Worm (Caenorhabditis elegans) whole organism, mixed stage, embryonic: ENCODE results near the gene Y38E10A.17.

Experiments
- blmp-1 ChIP-seq: fragments of 150-350 bp; optimal IDR thresholded peaks from 2 replicates; lab custom pipeline; 2014; ENCODE audit warnings: missing biosample characterization, missing genetic modification characterization
- elt-3 ChIP-seq: fragments of 150-350 bp; optimal IDR thresholded peaks from 2 replicates; lab custom pipeline; 2014; ENCODE audit warnings: missing biosample characterization, missing genetic modification characterization
- ham-2 ChIP-seq: fragments of 200-800 bp; sonication (Bioruptor generic); optimal IDR thresholded peaks from 2 replicates; lab custom pipeline; 2018; ENCODE audit warnings: mild to moderate bottlenecking, missing genetic modification characterization, missing compliant biosample characterization
- lin-13 ChIP-seq: fragments of 150-350 bp; optimal IDR thresholded peaks from 2 replicates; lab custom pipeline; 2014; ENCODE audit warnings: missing biosample characterization, missing genetic modification characterization
- lsy-2 ChIP-seq: fragments of 150-350 bp; optimal IDR thresholded peaks from 2 replicates; lab custom pipeline; 2014; ENCODE audit warnings: missing biosample characterization, missing genetic modification characterization
- mep-1 ChIP-seq: fragments of 150-350 bp; optimal IDR thresholded peaks from 2 replicates; lab custom pipeline; 2017; ENCODE audit warnings: missing biosample characterization, missing genetic modification reagents, missing genetic modification characterization, inconsistent platforms
- mls-2 ChIP-seq: sonication (generic microtip); optimal IDR thresholded peaks from 2 replicates; lab custom pipeline; 2016; ENCODE audit warnings: mild to moderate bottlenecking, missing genetic modification characterization, moderate library complexity, missing compliant biosample characterization
- nhr-12 ChIP-seq: fragments of 150-350 bp; optimal IDR thresholded peaks from 2 replicates; lab custom pipeline; 2014; ENCODE audit warnings: missing biosample characterization, missing genetic modification characterization
- nhr-2 ChIP-seq: fragments of 150-350 bp; optimal IDR thresholded peaks from 2 replicates; lab custom pipeline; 2014; ENCODE audit warnings: missing biosample characterization, missing genetic modification characterization
- nhr-28 ChIP-seq: fragments of 150-350 bp; optimal IDR thresholded peaks from 2 replicates; lab custom pipeline; 2014; ENCODE audit warnings: missing biosample characterization, missing genetic modification characterization
- snpc-4 ChIP-seq: fragments of 150-350 bp; optimal IDR thresholded peaks from 2 replicates; lab custom pipeline; 2014; ENCODE audit warnings: missing biosample characterization, missing genetic modification characterization
- unc-62 ChIP-seq: fragments of 150-350 bp; optimal IDR thresholded peaks from 2 replicates; lab custom pipeline; 2014; ENCODE audit warnings: missing biosample characterization, missing genetic modification reagents, missing genetic modification characterization
- ztf-11 ChIP-seq: fragments of 150-350 bp; optimal IDR thresholded peaks from 2 replicates; lab custom pipeline; 2014; ENCODE audit warnings: missing biosample characterization, missing genetic modification characterization

DNA sequence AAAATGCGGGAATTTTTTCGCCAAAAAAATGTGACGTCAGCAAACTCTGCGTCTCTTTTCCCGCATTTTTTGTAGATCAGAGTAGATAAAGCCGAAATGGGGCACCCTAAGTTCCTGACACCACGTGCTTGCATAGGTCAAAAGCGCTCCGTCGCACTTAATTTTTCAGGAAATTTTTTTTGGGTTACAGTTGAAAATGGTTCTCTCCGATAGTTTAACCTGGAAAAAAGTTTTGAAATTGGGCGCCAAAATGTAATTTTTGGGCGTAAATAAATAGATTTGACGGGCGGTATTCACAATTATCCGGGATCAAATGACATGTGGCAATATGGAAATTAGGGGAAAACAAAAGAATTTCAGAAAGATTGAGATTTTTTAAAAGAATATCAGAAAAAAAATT is 37.9 kb upstream of the Y38E10A.17 start:
- TF ChIP-seq blmp-1 (tag; lab: Kevin White, UChicago) (no peak), lin-13 (tag; lab: Kevin White, UChicago) (no peak), snpc-4 (no peak), elt-3 (tag; lab: Kevin White, UChicago) (no peak), nhr-12 (tag; lab: Kevin White, UChicago) (no peak), mep-1 (tag; lab: Kevin White, UChicago) (no peak), nhr-28 (tag; lab: Kevin White, UChicago) (no peak), ztf-11 (tag; lab: Kevin White, UChicago) (no peak), unc-62 (no peak), ham-2 (GFP tag; lab: Kevin White, UChicago) (no peak), lsy-2 (tag; lab: Kevin White, UChicago) (no peak), nhr-2 (tag; lab: Kevin White, UChicago) (no peak), mls-2 (tag; lab: Kevin White, UChicago) (no peak)
